Fruit fly (Drosophila melanogaster) whole organism, embryonic: Measurements from ENCODE around the gene CG17996.
A peak's percentile ranks its signal among the peaks of the same experiment; 100 is the strongest.

Source experiments
- Blimp-1 ChIP-seq: fragments of 200-800 bp; sonication (Bioruptor generic); optimal IDR thresholded peaks from 3 replicates; lab custom pipeline; 2018; ENCODE audit warnings: missing biosample characterization, missing genetic modification characterization, mild to moderate bottlenecking, moderate library complexity, missing genetic modification reagents
- CG10543 ChIP-seq: fragments of 200-800 bp; sonication (Bioruptor generic); optimal IDR thresholded peaks from 3 replicates; lab custom pipeline; 2017; ENCODE audit warnings: missing biosample characterization, mild to moderate bottlenecking, missing genetic modification characterization, moderate library complexity
- CG12769 ChIP-seq: fragments of 200-800 bp; sonication (Bioruptor generic); optimal IDR thresholded peaks from 2 replicates; lab custom pipeline; 2019; ENCODE audit warnings: missing biosample characterization, mild to moderate bottlenecking, missing genetic modification characterization, moderate library complexity
- CG4730 ChIP-seq: fragments of 200-800 bp; sonication (Bioruptor generic); IDR thresholded peaks from 2 replicates; pipeline ENCODE4 v1.3.6; 2022; ENCODE audit warnings: missing biosample characterization, missing genetic modification characterization
- CG6683 ChIP-seq: fragments of 200-800 bp; sonication (Bioruptor generic); optimal IDR thresholded peaks from 2 replicates; lab custom pipeline; 2017; ENCODE audit warnings: missing biosample characterization, mild to moderate bottlenecking, missing genetic modification characterization, missing genetic modification reagents
- CG6765 ChIP-seq: fragments of 200-800 bp; sonication (Bioruptor generic); optimal IDR thresholded peaks from 3 replicates; lab custom pipeline; 2017; ENCODE audit warnings: missing biosample characterization, mild to moderate bottlenecking, missing genetic modification characterization
- CG7271 ChIP-seq: fragments of 200-800 bp; sonication (Bioruptor generic); optimal IDR thresholded peaks from 2 replicates; lab custom pipeline; 2018; ENCODE audit warnings: missing biosample characterization, mild to moderate bottlenecking, missing genetic modification characterization, moderate library complexity
- CG7928 ChIP-seq: fragments of 200-800 bp; sonication (Bioruptor generic); optimal IDR thresholded peaks from 2 replicates; lab custom pipeline; 2017; ENCODE audit warnings: missing biosample characterization, mild to moderate bottlenecking, missing genetic modification characterization
- Deaf1 ChIP-seq: fragments of 200-800 bp; optimal IDR thresholded peaks from 3 replicates; lab custom pipeline; 2019; ENCODE audit warnings: missing biosample characterization, mild to moderate bottlenecking, missing genetic modification characterization, moderate library complexity
- Dek ChIP-seq: fragments of 200-800 bp; sonication (Bioruptor generic); optimal IDR thresholded peaks from 3 replicates; lab custom pipeline; 2019; ENCODE audit warnings: missing biosample characterization, mild to moderate bottlenecking, missing genetic modification characterization, moderate library complexity
- Dip2 ChIP-seq: fragments of 200-800 bp; sonication (Bioruptor generic); IDR thresholded peaks from 2 replicates; pipeline ENCODE4 v1.3.6; 2022; ENCODE audit warnings: missing biosample characterization, missing genetic modification characterization
- Ets65A ChIP-seq: fragments of 200-800 bp; sonication (Bioruptor generic); peaks from one replicate; lab custom pipeline; 2016; ENCODE audit warnings: missing biosample characterization, missing genetic modification characterization
- Lhr ChIP-seq: fragments of 200-800 bp; sonication (Bioruptor generic); optimal IDR thresholded peaks from 3 replicates; lab custom pipeline; 2017; ENCODE audit warnings: mild to moderate bottlenecking, missing biosample characterization, missing genetic modification reagents, missing genetic modification characterization
- Med ChIP-seq: fragments of 200-800 bp; sonication (Bioruptor generic); peaks from one replicate; lab custom pipeline; 2016; ENCODE audit warnings: missing biosample characterization, missing genetic modification characterization, mild to moderate bottlenecking, inconsistent platforms, moderate library complexity
- Mrtf ChIP-seq: fragments of 200-800 bp; sonication (Bioruptor generic); IDR thresholded peaks from 3 replicates; pipeline ENCODE4 v1.3.6; 2022; ENCODE audit warnings: missing biosample characterization, missing genetic modification characterization
- NC2α ChIP-seq: fragments of 200-800 bp; sonication (Bioruptor generic); optimal IDR thresholded peaks from 2 replicates; lab custom pipeline; 2016; ENCODE audit warnings: missing biosample characterization, missing genetic modification characterization
- Oli ChIP-seq: fragments of 200-800 bp; sonication (Bioruptor generic); optimal IDR thresholded peaks from 2 replicates; lab custom pipeline; 2018; ENCODE audit warnings: missing biosample characterization, mild to moderate bottlenecking, missing genetic modification characterization, moderate library complexity
- Pdp1 ChIP-seq, 2 experiments: fragments of 200-800 bp; sonication (Bioruptor generic); optimal IDR thresholded peaks; 3 replicates each; lab custom pipeline; 2016; ENCODE audit warnings: missing biosample characterization in 2 of 2, missing genetic modification characterization in 2 of 2, mild to moderate bottlenecking in 1 of 2, moderate library complexity in 1 of 2
- Sin3A ChIP-seq: fragments of >200 bp; optimal IDR thresholded peaks from 2 replicates; lab custom pipeline; 2018
- Trl ChIP-seq, 3 experiments: fragments of >200 bp in 2 of 3; fragments of 200-800 bp in 1 of 3; sonication (Bioruptor generic) in 1 of 3; optimal IDR thresholded peaks; 2 replicates in 1 of 3; 3 replicates in 2 of 3; lab custom pipeline; 2016 to 2017; ENCODE audit warnings: missing biosample characterization in 1 of 3, missing genetic modification characterization in 1 of 3
- Xrp1 ChIP-seq: fragments of 200-800 bp; sonication (Bioruptor generic); IDR thresholded peaks from 2 replicates; pipeline ENCODE4 v1.3.6; 2022; ENCODE audit warnings: missing biosample characterization, missing genetic modification characterization
- ash1 ChIP-seq: fragments of 200-800 bp; sonication (Bioruptor generic); optimal IDR thresholded peaks from 2 replicates; lab custom pipeline; 2018; ENCODE audit warnings: missing biosample characterization, mild to moderate bottlenecking, missing genetic modification characterization
- br ChIP-seq: fragments of >200 bp; optimal IDR thresholded peaks from 2 replicates; lab custom pipeline; 2017
- cg ChIP-seq: fragments of 200-800 bp; sonication (Bioruptor generic); optimal IDR thresholded peaks from 3 replicates; lab custom pipeline; 2019; ENCODE audit warnings: missing biosample characterization, mild to moderate bottlenecking, missing genetic modification characterization, moderate library complexity
- chinmo ChIP-seq: fragments of 200-800 bp; sonication (Bioruptor generic); IDR thresholded peaks from 4 replicates; pipeline ENCODE4 v1.3.6; 2022; ENCODE audit warnings: missing biosample characterization, missing genetic modification characterization; ENCODE audit not compliant: partially characterized antibody
- chm ChIP-seq: fragments of 200-800 bp; sonication (Bioruptor generic); IDR thresholded peaks from 2 replicates; pipeline ENCODE4 v1.3.6; 2022; ENCODE audit warnings: missing biosample characterization, missing genetic modification characterization
- crc ChIP-seq: fragments of 200-800 bp; sonication (Bioruptor generic); optimal IDR thresholded peaks from 2 replicates; lab custom pipeline; 2016; ENCODE audit warnings: missing biosample characterization, missing genetic modification characterization
- ems ChIP-seq: fragments of 200-800 bp; sonication (Bioruptor generic); optimal IDR thresholded peaks from 3 replicates; lab custom pipeline; 2016; ENCODE audit warnings: missing biosample characterization, missing genetic modification characterization
- gfzf ChIP-seq: fragments of 200-800 bp; sonication (Bioruptor generic); optimal IDR thresholded peaks from 2 replicates; lab custom pipeline; 2016; ENCODE audit warnings: missing biosample characterization, mild to moderate bottlenecking, missing genetic modification characterization, moderate library complexity
- gsb ChIP-seq: fragments of 200-800 bp; sonication (Bioruptor generic); IDR thresholded peaks from 2 replicates; pipeline ENCODE4 v1.3.6; 2022; ENCODE audit warnings: missing biosample characterization, missing genetic modification characterization
- jigr1 ChIP-seq: fragments of 200-800 bp; sonication (Bioruptor generic); IDR thresholded peaks from 3 replicates; pipeline ENCODE4 v1.3.6; 2022; ENCODE audit warnings: missing biosample characterization, missing genetic modification characterization
- lab ChIP-seq: fragments of 200-800 bp; sonication (Bioruptor generic); optimal IDR thresholded peaks from 3 replicates; lab custom pipeline; 2017; ENCODE audit warnings: missing biosample characterization, missing genetic modification characterization, mild to moderate bottlenecking, moderate library complexity, missing genetic modification reagents
- mirr ChIP-seq: fragments of 200-800 bp; sonication (Bioruptor generic); optimal IDR thresholded peaks from 3 replicates; lab custom pipeline; 2018; ENCODE audit warnings: missing biosample characterization, mild to moderate bottlenecking, missing genetic modification characterization
- pnt ChIP-seq: fragments of 200-800 bp; sonication (Bioruptor generic); optimal IDR thresholded peaks from 3 replicates; lab custom pipeline; 2016; ENCODE audit warnings: missing biosample characterization, missing genetic modification characterization
- salm ChIP-seq: fragments of 200-800 bp; sonication (Bioruptor generic); optimal IDR thresholded peaks from 2 replicates; lab custom pipeline; 2018; ENCODE audit warnings: missing biosample characterization, mild to moderate bottlenecking, missing genetic modification characterization
- schlank ChIP-seq: fragments of 200-800 bp; sonication (Bioruptor generic); optimal IDR thresholded peaks from 2 replicates; lab custom pipeline; 2018; ENCODE audit warnings: missing biosample characterization, mild to moderate bottlenecking, missing genetic modification characterization
- sd ChIP-seq: fragments of 200-800 bp; sonication (Bioruptor generic); optimal IDR thresholded peaks from 3 replicates; lab custom pipeline; 2018; ENCODE audit warnings: missing biosample characterization, mild to moderate bottlenecking, missing genetic modification characterization, moderate library complexity
- slbo ChIP-seq: fragments of 200-800 bp; sonication (Bioruptor generic); IDR thresholded peaks from 2 replicates; pipeline ENCODE4 v1.3.6; 2022; ENCODE audit warnings: missing biosample characterization, missing genetic modification characterization
- so ChIP-seq: fragments of 200-800 bp; sonication (Bioruptor generic); IDR thresholded peaks from 3 replicates; pipeline ENCODE4 v1.3.6; 2022; ENCODE audit warnings: missing biosample characterization, missing genetic modification characterization
- sr ChIP-seq: fragments of 200-800 bp; sonication (Bioruptor generic); IDR thresholded peaks from 3 replicates; pipeline ENCODE4 v1.3.6; 2022; ENCODE audit warnings: missing biosample characterization, missing genetic modification characterization
- trem ChIP-seq: fragments of 200-800 bp; optimal IDR thresholded peaks from 3 replicates; lab custom pipeline; 2019; ENCODE audit warnings: missing biosample characterization, mild to moderate bottlenecking, missing genetic modification characterization, moderate library complexity
- twi ChIP-seq: fragments of 200-800 bp; optimal IDR thresholded peaks from 2 replicates; lab custom pipeline; 2019; ENCODE audit warnings: missing biosample characterization, mild to moderate bottlenecking, missing genetic modification characterization, moderate library complexity
- vnd ChIP-seq: fragments of 200-800 bp; sonication (Bioruptor generic); IDR thresholded peaks from 3 replicates; pipeline ENCODE4 v1.3.6; 2022; ENCODE audit warnings: missing biosample characterization, missing genetic modification characterization; ENCODE audit not compliant: partially characterized antibody

Gene CG17996

DNA sequence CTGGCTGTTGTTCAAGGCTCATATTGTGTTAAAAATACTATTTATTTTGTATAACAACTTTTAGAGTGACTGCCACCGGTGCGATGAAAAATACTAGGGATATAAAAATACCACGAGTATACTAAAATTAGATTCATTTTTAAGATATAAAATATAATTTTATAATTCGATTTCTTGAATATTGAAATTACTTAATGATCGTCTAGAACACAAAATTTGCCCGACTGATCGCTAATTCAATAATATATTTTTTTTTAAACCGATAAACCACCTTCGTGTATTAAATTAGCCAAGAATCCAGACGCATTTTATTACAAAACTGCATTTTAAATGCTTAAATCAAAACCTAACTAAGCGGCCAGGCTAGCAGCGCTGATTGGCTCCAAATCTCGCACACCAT, at the start of gene CG17996:
CG17996 (minus strand) TSS at position 101 of the 400 bp plus-strand sequence.
- no peak for TF ChIP-seq crc (GFP tag; lab: Kevin White, UChicago)
- TF ChIP-seq gfzf, result peak; percentile 30
- no peak for TF ChIP-seq Blimp-1 (GFP tag; lab: Kevin White, UChicago)

dm6 chr2L:16766070-16766752, 35.4 kb upstream of the CG17996 start, which contains the start of gene Mhc:
Gene Mhc (plus strand): TSS chr2L:16766566.
- TF ChIP-seq salm (tag; lab: Kevin White, UChicago), result no peak
- TF ChIP-seq Deaf1, result peak; percentile 10
- no peak for TF ChIP-seq mirr (GFP tag; lab: Kevin White, UChicago)
- TF ChIP-seq jigr1, result no peak
- TF ChIP-seq CG12769 (tag; lab: Kevin White, UChicago), result peak; percentile 86
- TF ChIP-seq schlank (tag; lab: Kevin White, UChicago), result no peak
- no peak for TF ChIP-seq Sin3A (lab: Kevin White, UChicago)
- TF ChIP-seq Dip2 (GFP tag; lab: Robert Waterston, UW), result no peak
- TF ChIP-seq CG10543 (GFP tag; lab: Kevin White, UChicago), result peak; percentile 17
- TF ChIP-seq trem (tag; lab: Kevin White, UChicago), result peak; percentile 20
- TF ChIP-seq Trl (optimal IDR thresholded peaks at IDR 0.05; lab: Kevin White, UChicago), result peak; percentile 17 to 58
- no peak for TF ChIP-seq Trl (GFP tag; optimal IDR thresholded peaks at IDR 0.05; lab: Kevin White, UChicago)
- TF ChIP-seq so (GFP tag; lab: Robert Waterston, UW), result peak; percentile 60; the same call in 2 of the 3 replicates
- no peak for TF ChIP-seq chm (GFP tag; lab: Robert Waterston, UW)
- TF ChIP-seq CG7271 (tag; lab: Kevin White, UChicago), result no peak
- peak; percentile 69 for TF ChIP-seq Med (GFP tag; lab: Kevin White, UChicago)
- TF ChIP-seq ems (GFP tag; lab: Kevin White, UChicago), result no peak
- TF ChIP-seq Pdp1 (GFP tag; optimal IDR thresholded peaks at IDR 0.05; lab: Kevin White, UChicago), result peak in 1 of 2 experiments; percentile 94
- TF ChIP-seq twi, result peak; percentile 55
- no peak for TF ChIP-seq CG7928 (GFP tag; lab: Kevin White, UChicago)
- no peak for TF ChIP-seq CG6683 (GFP tag; lab: Kevin White, UChicago)
- 0 out of 2 replicates have a peak, but pooled peaks have one; percentile 10 for TF ChIP-seq gsb (GFP tag; lab: Robert Waterston, UW)
- peak; percentile 19; the same call in 1 of the 2 replicates for TF ChIP-seq slbo (GFP tag; lab: Robert Waterston, UW)
- TF ChIP-seq Ets65A (GFP tag; lab: Kevin White, UChicago), result peak; percentile 89
- TF ChIP-seq chinmo (GFP tag; lab: Robert Waterston, UW), result no peak
- no peak for TF ChIP-seq vnd (GFP tag; lab: Robert Waterston, UW)
- TF ChIP-seq Mrtf (GFP tag; lab: Robert Waterston, UW), result 0 out of 3 replicates have a peak, but pooled peaks have one; percentile 13
- no peak for TF ChIP-seq lab
- TF ChIP-seq CG6765, result no peak
- TF ChIP-seq Dek (tag; lab: Kevin White, UChicago), result no peak
- no peak for TF ChIP-seq br (lab: Kevin White, UChicago)
- TF ChIP-seq Lhr (GFP tag; lab: Kevin White, UChicago), result no peak
- TF ChIP-seq Oli, result no peak
- TF ChIP-seq NC2α (GFP tag; lab: Kevin White, UChicago), result no peak
- no peak for TF ChIP-seq CG4730
- TF ChIP-seq ash1 (GFP tag; lab: Kevin White, UChicago), result no peak
- peak; percentile 71 for TF ChIP-seq sd (tag; lab: Kevin White, UChicago)
- TF ChIP-seq sr (GFP tag; lab: Robert Waterston, UW), result 0 out of 3 replicates have a peak, but pooled peaks have one; percentile 60
- TF ChIP-seq cg (GFP tag; lab: Kevin White, UChicago), result peak; percentile 15
- TF ChIP-seq Xrp1 (GFP tag; lab: Robert Waterston, UW), result no peak
- no peak for TF ChIP-seq pnt (GFP tag; lab: Kevin White, UChicago)
